Fruit fly (Drosophila melanogaster): Measurements from ENCODE around the gene CG42688.

Gene CG42688

DNA sequence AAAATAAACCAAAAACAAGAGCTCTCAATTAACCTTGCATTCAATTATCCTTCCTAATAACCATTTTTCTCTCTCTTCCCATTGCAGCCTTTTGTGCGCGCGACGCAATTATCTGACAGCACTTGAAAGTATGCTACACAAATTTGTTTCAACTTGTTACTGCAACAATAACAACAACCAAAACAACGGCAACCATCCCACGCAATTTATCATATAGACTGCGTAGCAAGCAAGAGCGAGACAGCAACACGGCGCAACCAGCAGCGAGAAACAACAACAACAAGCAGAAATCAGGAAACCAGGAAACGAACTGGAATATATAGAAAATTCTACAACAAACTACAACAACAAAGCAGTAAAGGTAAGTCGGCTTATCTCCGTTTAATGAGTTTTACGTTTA is 16.6 kb downstream of the CG42688 start (continued):
- TF ChIP-seq Six4 (GFP tag; optimal IDR thresholded peaks at IDR 0.05), result no peak
- TF ChIP-seq gce (GFP tag; IDR thresholded peaks at IDR 0.05), result no peak
- TF ChIP-seq GATAe (GFP tag; conservative IDR thresholded peaks at IDR 0.05), result no peak
- no peak for TF ChIP-seq Asciz (GFP tag; optimal IDR thresholded peaks at IDR 0.05)
- TF ChIP-seq fd102C (GFP tag; optimal IDR thresholded peaks at IDR 0.05), result no peak
- no peak for TF ChIP-seq Lhr (GFP tag; optimal IDR thresholded peaks at IDR 0.05)
- TF ChIP-seq fd96Cb (tag; optimal IDR thresholded peaks at IDR 0.05), result no peak
- TF ChIP-seq HLH3B (GFP tag; IDR thresholded peaks at IDR 0.05), result no peak
- TF ChIP-seq CG2712 (tag; optimal IDR thresholded peaks at IDR 0.05), result no peak
- no peak for TF ChIP-seq Doc3 (GFP tag; IDR thresholded peaks at IDR 0.05; ENCODE audit: partially characterized antibody)
- TF ChIP-seq ATbp (GFP tag; optimal IDR thresholded peaks at IDR 0.05), result no peak
- TF ChIP-seq Neu2 (GFP tag; optimal IDR thresholded peaks at IDR 0.05; ENCODE audit: borderline replicate concordance), result no peak
- no peak for TF ChIP-seq CG16863 (GFP tag; optimal IDR thresholded peaks at IDR 0.05)
- no peak for TF ChIP-seq E2f1 (GFP tag; IDR thresholded peaks at IDR 0.05)
- TF ChIP-seq CG11247 (GFP tag; IDR thresholded peaks at IDR 0.05), result no peak
- TF ChIP-seq CG4404 (GFP tag; IDR thresholded peaks at IDR 0.05), result no peak
- TF ChIP-seq Jarid2 (GFP tag; optimal IDR thresholded peaks at IDR 0.05), result no peak
- TF ChIP-seq so (GFP tag; IDR thresholded peaks at IDR 0.05), result no peak
- no peak for TF ChIP-seq Sry-δ (GFP tag; optimal IDR thresholded peaks at IDR 0.05)
- no peak for TF ChIP-seq maf-S (GFP tag; optimal IDR thresholded peaks at IDR 0.05)
- no peak for TF ChIP-seq CG1529 (GFP tag; optimal IDR thresholded peaks at IDR 0.05)
- TF ChIP-seq CG17186 (GFP tag; optimal IDR thresholded peaks at IDR 0.05), result no peak
- TF ChIP-seq dmrt11E (tag; optimal IDR thresholded peaks at IDR 0.05), result no peak
- TF ChIP-seq CG9727 (GFP tag; optimal IDR thresholded peaks at IDR 0.05), result no peak
- TF ChIP-seq CG14050 (GFP tag; IDR thresholded peaks at IDR 0.05), result no peak
- no peak for TF ChIP-seq stwl (tag; optimal IDR thresholded peaks at IDR 0.05)
- peak; percentile 7 for TF ChIP-seq CG17829 (tag; optimal IDR thresholded peaks at IDR 0.05)
- TF ChIP-seq sisA (GFP tag; IDR thresholded peaks at IDR 0.05), result no peak
- no peak for TF ChIP-seq CG7372 (GFP tag; IDR thresholded peaks at IDR 0.05)
- TF ChIP-seq gsb (GFP tag; IDR thresholded peaks at IDR 0.05), result no peak
- no peak for TF ChIP-seq zen2 (GFP tag; IDR thresholded peaks at IDR 0.05; ENCODE audit: partially characterized antibody)
- TF ChIP-seq CG14710 (tag; optimal IDR thresholded peaks at IDR 0.05), result no peak
- TF ChIP-seq odd (GFP tag; optimal IDR thresholded peaks at IDR 0.05), result no peak
- no peak for TF ChIP-seq CG13424 (tag; optimal IDR thresholded peaks at IDR 0.05)
- no peak for TF ChIP-seq ewg (GFP tag; optimal IDR thresholded peaks at IDR 0.05)
- no peak for TF ChIP-seq CG6654 (GFP tag; optimal IDR thresholded peaks at IDR 0.05)
- TF ChIP-seq HLHmδ (GFP tag; optimal IDR thresholded peaks at IDR 0.05), result no peak
- TF ChIP-seq CG1024 (GFP tag; IDR thresholded peaks at IDR 0.05), result no peak
- no peak for TF ChIP-seq ac (GFP tag; optimal IDR thresholded peaks at IDR 0.05)
- no peak for TF ChIP-seq chn (GFP tag; optimal IDR thresholded peaks at IDR 0.05)
- no peak for TF ChIP-seq zfh1 (GFP tag; IDR thresholded peaks at IDR 0.05)
- TF ChIP-seq hbn (GFP tag; IDR thresholded peaks at IDR 0.05; ENCODE audit: partially characterized antibody), result no peak
- no peak for TF ChIP-seq CG4424 (GFP tag; optimal IDR thresholded peaks at IDR 0.05)
- TF ChIP-seq CG31441 (GFP tag; IDR thresholded peaks at IDR 0.05), result no peak
- no peak for TF ChIP-seq CG12391 (tag; optimal IDR thresholded peaks at IDR 0.05)
- no peak for TF ChIP-seq tx (GFP tag; optimal IDR thresholded peaks at IDR 0.05)
- no peak for TF ChIP-seq yki (optimal IDR thresholded peaks at IDR 0.05)
- no peak for TF ChIP-seq CG6683 (GFP tag; optimal IDR thresholded peaks at IDR 0.05)
- TF ChIP-seq CG13296 (GFP tag; optimal IDR thresholded peaks at IDR 0.05), result no peak
- TF ChIP-seq Dbx (GFP tag; IDR thresholded peaks at IDR 0.05), result no peak
- no peak for TF ChIP-seq CG11093 (GFP tag; IDR thresholded peaks at IDR 0.05)
- no peak for TF ChIP-seq H2.0 (GFP tag; IDR thresholded peaks at IDR 0.05)
- TF ChIP-seq CG9797 (GFP tag; optimal IDR thresholded peaks at IDR 0.05), result no peak

Data from whole organism, embryonic.